Worm (Caenorhabditis elegans): ENCODE data around the gene C44H4.4.

DNA sequence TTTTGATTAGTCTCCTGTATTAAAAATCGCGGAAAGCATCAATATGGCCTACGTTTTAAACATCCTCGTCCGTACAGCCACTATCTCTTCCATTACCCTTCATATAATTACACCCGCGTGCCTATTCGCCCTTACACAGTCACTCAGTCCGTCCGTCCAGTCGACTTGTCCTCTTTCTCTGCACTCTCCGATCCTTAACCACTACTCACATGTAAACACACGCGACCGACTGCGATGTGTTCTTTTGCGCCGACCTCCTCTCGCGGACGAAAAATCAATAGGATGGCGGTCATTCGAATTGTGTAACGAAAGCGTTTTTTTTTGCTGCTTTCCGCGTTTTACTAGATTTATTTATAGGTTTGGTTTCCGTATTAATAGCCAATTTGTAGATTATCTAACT, 13.8 kb upstream of the C44H4.4 start, which contains the start of gene eor-2:
- TF ChIP-seq pha-4 (tag; optimal IDR thresholded peaks at IDR 0.05) (peak; percentile 86), pqm-1 (tag; optimal IDR thresholded peaks at IDR 0.05) (peak; percentile 44), ama-1 (optimal IDR thresholded peaks at IDR 0.05) (peak; percentile 17), eor-1 (tag; optimal IDR thresholded peaks at IDR 0.05) (no peak), snpc-4 (tag; optimal IDR thresholded peaks at IDR 0.05) (peak; percentile 86), aly-2 (tag; optimal IDR thresholded peaks at IDR 0.05) (no peak), ceh-82 (tag; optimal IDR thresholded peaks at IDR 0.05) (no peak), nhr-237 (tag; optimal IDR thresholded peaks at IDR 0.05) (no peak), ztf-11 (tag; optimal IDR thresholded peaks at IDR 0.05) (no peak), lin-39 (tag; optimal IDR thresholded peaks at IDR 0.05) (peak; percentile 81), nhr-25 (tag; optimal IDR thresholded peaks at IDR 0.05) (peak; percentile 95), sea-2 (GFP tag; optimal IDR thresholded peaks at IDR 0.05) (peak; percentile 45)
